Fruit fly (Drosophila melanogaster): ENCODE results near the gene Drep4.

DNA sequence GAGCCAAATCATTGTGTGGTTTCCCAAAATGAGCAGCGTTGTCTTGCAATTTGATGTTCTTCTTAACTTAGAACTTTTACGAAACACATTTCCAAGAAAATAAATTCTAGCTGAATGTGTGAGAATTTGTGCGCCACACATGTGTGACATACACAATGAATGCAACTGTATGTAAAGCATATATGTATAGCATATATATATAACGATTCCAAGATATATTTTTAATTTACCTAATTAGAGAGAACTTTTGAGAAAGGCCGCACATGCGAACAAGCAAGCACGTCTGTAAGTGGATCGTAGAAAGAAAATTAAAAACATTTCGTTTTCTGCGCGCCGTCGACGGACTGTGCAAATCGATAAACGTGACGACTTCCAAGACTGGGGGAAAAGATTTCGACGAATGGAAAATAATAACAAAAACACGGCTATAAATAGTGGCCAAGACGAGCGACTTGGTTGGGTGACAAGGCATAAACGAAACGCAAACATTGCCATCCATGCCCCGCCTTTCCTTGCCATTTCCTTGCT is 5.8 kb upstream of the Drep4 start:
- TF ChIP-seq spab (GFP tag; optimal IDR thresholded peaks at IDR 0.05) (no peak), Sox15 (GFP tag; optimal IDR thresholded peaks at IDR 0.05) (no peak), CG4318 (GFP tag; optimal IDR thresholded peaks at IDR 0.05) (no peak), acj6 (GFP tag; optimal IDR thresholded peaks at IDR 0.05) (no peak), CG8319 (GFP tag; optimal IDR thresholded peaks at IDR 0.05) (no peak), dac (GFP tag; optimal IDR thresholded peaks at IDR 0.05) (no peak), cyc (GFP tag; optimal IDR thresholded peaks at IDR 0.05) (no peak), Blimp-1 (GFP tag; optimal IDR thresholded peaks at IDR 0.05) (no peak), CG31627 (GFP tag; optimal IDR thresholded peaks at IDR 0.05) (no peak)

Data from whole organism, prepupa.